Fruit fly (Drosophila melanogaster) Kc167 (cell line): ENCODE data around the gene Hsp27.

Experiments
- Myc ChIP-seq: fragments of >200 bp; optimal IDR thresholded peaks from 2 replicates; lab custom pipeline; 2017; ENCODE audit warnings: missing external identifiers
- Sin3A ChIP-seq: fragments of >200 bp; optimal IDR thresholded peaks from 2 replicates; lab custom pipeline; 2018; ENCODE audit warnings: missing external identifiers
- h ChIP-seq: fragments of >200 bp; optimal IDR thresholded peaks from 3 replicates; lab custom pipeline; 2018; ENCODE audit warnings: missing external identifiers
- insv ChIP-seq: fragments of >200 bp; optimal IDR thresholded peaks from 3 replicates; lab custom pipeline; 2018; ENCODE audit warnings: missing external identifiers
- psq ChIP-seq: fragments of >200 bp; optimal IDR thresholded peaks from 2 replicates; lab custom pipeline; 2017; ENCODE audit warnings: missing external identifiers

DNA sequence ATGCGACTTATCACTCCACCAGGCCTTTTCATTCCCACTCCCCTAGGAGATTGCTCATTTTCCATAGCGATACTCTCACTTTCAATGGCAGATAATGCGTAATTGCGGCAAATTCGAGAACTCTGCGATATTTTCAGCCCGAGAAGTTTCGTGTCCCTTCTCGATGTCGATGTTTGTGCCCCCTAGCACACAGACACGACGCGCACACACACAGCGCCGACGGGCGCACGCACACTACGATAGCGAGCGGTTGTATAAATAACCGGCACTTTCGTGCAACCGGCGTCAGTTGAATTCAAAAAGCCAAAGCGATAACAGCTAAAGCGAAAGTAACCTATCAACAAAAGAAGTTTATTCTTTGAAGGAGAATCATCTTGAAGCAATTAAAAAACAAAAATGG lies 2.3 kb upstream of the Hsp27 start, which contains the start of gene Hsp23:
- no peak for TF ChIP-seq insv (lab: Kevin White, UChicago)
- no peak for TF ChIP-seq psq (lab: Kevin White, UChicago)
- no peak for TF ChIP-seq Myc
- no peak for TF ChIP-seq h
- TF ChIP-seq Sin3A (lab: Kevin White, UChicago) = no peak
